Fruit fly (Drosophila melanogaster) whole organism, prepupa: Measurements from ENCODE around the gene Swip-1.
A peak's percentile ranks its signal among the peaks of the same experiment; 100 is the strongest.

Source experiments
- Blimp-1 ChIP-seq: fragments of 200-800 bp; sonication (Bioruptor generic); optimal IDR thresholded peaks from 3 replicates; lab custom pipeline; 2017; ENCODE audit warnings: missing biosample characterization, missing genetic modification characterization, mild to moderate bottlenecking, moderate library complexity, missing genetic modification reagents
- CG10631 ChIP-seq: fragments of 200-800 bp; sonication (Bioruptor generic); optimal IDR thresholded peaks from 2 replicates; lab custom pipeline; 2016; ENCODE audit warnings: missing biosample characterization, missing genetic modification characterization
- CG11762 ChIP-seq: fragments of 200-800 bp; sonication (Bioruptor generic); optimal IDR thresholded peaks from 3 replicates; lab custom pipeline; 2016; ENCODE audit warnings: missing biosample characterization, missing genetic modification characterization; ENCODE audit not compliant: insufficient read depth
- CG11902 ChIP-seq: fragments of 200-800 bp; sonication (Bioruptor generic); optimal IDR thresholded peaks from 3 replicates; lab custom pipeline; 2016; ENCODE audit warnings: missing biosample characterization, missing genetic modification characterization
- CG15336 ChIP-seq: fragments of 200-800 bp; sonication (Bioruptor generic); IDR thresholded peaks from 2 replicates; pipeline ENCODE4 v1.3.6; 2022; ENCODE audit warnings: missing biosample characterization, missing genetic modification characterization
- CG3032 ChIP-seq: fragments of 200-800 bp; optimal IDR thresholded peaks from 2 replicates; lab custom pipeline; 2019; ENCODE audit warnings: missing biosample characterization, mild to moderate bottlenecking, missing genetic modification characterization, moderate library complexity
- CG31627 ChIP-seq: fragments of 200-800 bp; sonication (Bioruptor generic); optimal IDR thresholded peaks from 3 replicates; lab custom pipeline; 2016; ENCODE audit warnings: missing biosample characterization, missing genetic modification characterization
- CG34406 ChIP-seq: fragments of 200-800 bp; sonication (Bioruptor generic); optimal IDR thresholded peaks from 3 replicates; lab custom pipeline; 2016; ENCODE audit warnings: missing biosample characterization, missing genetic modification characterization
- CG6163 ChIP-seq: fragments of 200-800 bp; sonication (Bioruptor generic); IDR thresholded peaks from 3 replicates; pipeline ENCODE4 v1.3.6; 2022; ENCODE audit warnings: missing biosample characterization, missing genetic modification characterization
- CG6276 ChIP-seq: fragments of 200-800 bp; sonication (Bioruptor generic); optimal IDR thresholded peaks from 2 replicates; lab custom pipeline; 2017; ENCODE audit warnings: missing biosample characterization, mild to moderate bottlenecking, missing genetic modification characterization
- CG6854 ChIP-seq: fragments of 200-800 bp; sonication (Bioruptor generic); optimal IDR thresholded peaks from 2 replicates; lab custom pipeline; 2017; ENCODE audit warnings: missing biosample characterization, mild to moderate bottlenecking, missing genetic modification characterization
- CG7368 ChIP-seq: fragments of 200-800 bp; sonication (Bioruptor generic); optimal IDR thresholded peaks from 3 replicates; lab custom pipeline; 2016; ENCODE audit warnings: missing biosample characterization, missing genetic modification characterization
- CG8632 ChIP-seq: fragments of 200-800 bp; sonication (Bioruptor generic); optimal IDR thresholded peaks from 3 replicates; lab custom pipeline; 2016; ENCODE audit warnings: missing biosample characterization, missing genetic modification characterization
- Eip75B ChIP-seq: fragments of 200-800 bp; sonication (Bioruptor generic); optimal IDR thresholded peaks from 3 replicates; lab custom pipeline; 2016; ENCODE audit warnings: missing biosample characterization, missing genetic modification characterization
- Eip78C ChIP-seq: fragments of 200-800 bp; sonication (Bioruptor generic); peaks from one replicate; lab custom pipeline; 2016; ENCODE audit warnings: missing biosample characterization, missing genetic modification characterization
- Eip93F ChIP-seq: fragments of 200-800 bp; sonication (Bioruptor generic); optimal IDR thresholded peaks from 2 replicates; lab custom pipeline; 2016; ENCODE audit warnings: missing biosample characterization, mild to moderate bottlenecking, missing genetic modification characterization
- Ets96B ChIP-seq: fragments of 200-800 bp; optimal IDR thresholded peaks from 2 replicates; lab custom pipeline; 2019; ENCODE audit warnings: missing biosample characterization, mild to moderate bottlenecking, missing genetic modification characterization, moderate library complexity
- Hr39 ChIP-seq: fragments of 200-800 bp; sonication (Bioruptor generic); optimal IDR thresholded peaks from 2 replicates; lab custom pipeline; 2016; ENCODE audit warnings: missing biosample characterization, missing genetic modification characterization
- Hr4 ChIP-seq: fragments of 200-800 bp; sonication (Bioruptor generic); optimal IDR thresholded peaks from 3 replicates; lab custom pipeline; 2016; ENCODE audit warnings: missing biosample characterization, missing genetic modification characterization
- Lpt ChIP-seq: fragments of 200-800 bp; sonication (Bioruptor generic); optimal IDR thresholded peaks from 3 replicates; lab custom pipeline; 2016; ENCODE audit warnings: missing biosample characterization, missing genetic modification characterization
- Met ChIP-seq: fragments of 200-800 bp; sonication (Bioruptor generic); optimal IDR thresholded peaks from 3 replicates; lab custom pipeline; 2016; ENCODE audit warnings: missing biosample characterization, missing genetic modification characterization
- Sox14 ChIP-seq: fragments of 200-800 bp; sonication (Bioruptor generic); optimal IDR thresholded peaks from 3 replicates; lab custom pipeline; 2016; ENCODE audit warnings: missing biosample characterization, missing genetic modification characterization
- Sox15 ChIP-seq: fragments of 200-800 bp; sonication (Bioruptor generic); optimal IDR thresholded peaks from 3 replicates; lab custom pipeline; 2016; ENCODE audit warnings: missing biosample characterization, missing genetic modification characterization
- achi ChIP-seq: fragments of 200-800 bp; sonication (Bioruptor generic); optimal IDR thresholded peaks from 3 replicates; lab custom pipeline; 2016; ENCODE audit warnings: missing biosample characterization, missing genetic modification characterization
- acj6 ChIP-seq: fragments of 200-800 bp; sonication (Bioruptor generic); optimal IDR thresholded peaks from 3 replicates; lab custom pipeline; 2016; ENCODE audit warnings: missing biosample characterization, missing genetic modification characterization
- dsx ChIP-seq: fragments of 200-800 bp; optimal IDR thresholded peaks from 3 replicates; lab custom pipeline; 2019; ENCODE audit warnings: missing biosample characterization, mild to moderate bottlenecking, missing genetic modification characterization, moderate library complexity; ENCODE audit not compliant: poor library complexity, severe bottlenecking
- eg ChIP-seq: fragments of 200-800 bp; sonication (Bioruptor generic); IDR thresholded peaks from 3 replicates; pipeline ENCODE4 v1.3.6; 2022; ENCODE audit warnings: missing biosample characterization, missing genetic modification characterization
- fkh ChIP-seq: fragments of 200-800 bp; sonication (Bioruptor generic); optimal IDR thresholded peaks from 3 replicates; lab custom pipeline; 2017; ENCODE audit warnings: missing biosample characterization, mild to moderate bottlenecking, missing genetic modification characterization, moderate library complexity
- lz ChIP-seq: fragments of 200-800 bp; sonication (Bioruptor generic); optimal IDR thresholded peaks from 3 replicates; lab custom pipeline; 2016; ENCODE audit warnings: missing biosample characterization, missing genetic modification characterization
- net ChIP-seq: fragments of 200-800 bp; sonication (Bioruptor generic); optimal IDR thresholded peaks from 3 replicates; lab custom pipeline; 2016; ENCODE audit warnings: missing biosample characterization, missing genetic modification characterization
- pdm3 ChIP-seq: fragments of 200-800 bp; sonication (Bioruptor generic); optimal IDR thresholded peaks from 3 replicates; lab custom pipeline; 2016; ENCODE audit warnings: missing biosample characterization, missing genetic modification characterization
- salr ChIP-seq, 2 experiments: fragments of 200-800 bp; sonication (Bioruptor generic); optimal IDR thresholded peaks; 3 replicates each; lab custom pipeline; 2016 to 2018; ENCODE audit warnings: missing biosample characterization in 2 of 2, missing genetic modification characterization in 2 of 2, mild to moderate bottlenecking in 1 of 2
- spab ChIP-seq: fragments of 200-800 bp; sonication (Bioruptor generic); optimal IDR thresholded peaks from 2 replicates; lab custom pipeline; 2017; ENCODE audit warnings: missing biosample characterization, mild to moderate bottlenecking, missing genetic modification characterization, missing genetic modification reagents
- vri ChIP-seq: fragments of 200-800 bp; sonication (Bioruptor generic); optimal IDR thresholded peaks from 3 replicates; lab custom pipeline; 2016; ENCODE audit warnings: missing biosample characterization, mild to moderate bottlenecking, missing genetic modification characterization

Swip-1 gene

DNA sequence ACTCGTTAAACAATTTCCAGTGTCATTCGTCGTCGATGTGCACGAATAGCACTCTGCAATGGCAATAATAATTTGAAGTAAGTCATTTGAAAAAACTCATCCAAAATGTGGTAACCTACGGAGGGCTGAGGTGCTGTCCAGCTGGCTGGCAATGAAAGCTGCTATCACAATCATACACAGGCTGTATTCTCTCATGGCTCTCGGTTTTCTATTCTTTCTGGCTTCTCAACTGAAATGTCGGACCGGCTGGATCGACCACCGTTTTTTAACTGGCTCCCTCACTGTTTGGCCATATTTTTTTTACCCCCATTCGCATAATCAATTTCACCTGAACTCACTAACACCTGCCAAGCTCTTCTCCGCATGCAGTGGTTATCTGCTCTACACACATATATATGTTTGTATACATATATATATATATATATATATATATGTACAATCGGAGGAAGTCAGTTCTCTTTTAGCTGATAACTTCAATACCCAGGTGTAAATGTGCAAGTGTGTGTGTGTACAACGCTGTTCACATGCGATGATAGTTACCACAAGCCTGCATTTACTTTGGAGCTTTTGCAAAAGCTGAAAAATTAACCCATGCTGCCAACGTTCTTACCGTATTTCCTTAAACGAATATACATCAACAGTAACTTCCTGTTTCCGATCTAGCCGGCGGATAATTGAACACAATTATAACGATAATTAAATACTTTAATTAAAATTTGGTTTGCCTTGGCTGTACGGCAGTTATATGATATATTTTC, 8.8 kb upstream of the Swip-1 start, which contains the start of gene CG10650:
Gene CG10650 (minus strand): TSS at position 275 of the 758 bp plus-strand sequence.
- TF ChIP-seq Eip93F (GFP tag; lab: Kevin White, UChicago) (no peak), Eip75B (GFP tag; lab: Kevin White, UChicago) (no peak), salr (GFP tag; optimal IDR thresholded peaks at IDR 0.05; lab: Kevin White, UChicago) (no peak), Sox14 (GFP tag; lab: Kevin White, UChicago) (no peak), fkh (no peak), Eip78C (GFP tag; lab: Kevin White, UChicago) (peak; percentile 9), vri (peak; percentile 78), CG6854 (GFP tag; lab: Kevin White, UChicago) (no peak), CG15336 (no peak), pdm3 (GFP tag; lab: Kevin White, UChicago) (no peak), Hr39 (GFP tag; lab: Kevin White, UChicago) (no peak), acj6 (GFP tag; lab: Kevin White, UChicago) (no peak), Sox15 (GFP tag; lab: Kevin White, UChicago) (no peak)

- TF ChIP-seq CG10631 (GFP tag; lab: Kevin White, UChicago) (no peak), CG7368 (GFP tag; lab: Kevin White, UChicago) (no peak), Hr39 (GFP tag; lab: Kevin White, UChicago) (no peak), Sox14 (GFP tag; lab: Kevin White, UChicago) (no peak), Lpt (GFP tag; lab: Kevin White, UChicago) (no peak), CG31627 (GFP tag; lab: Kevin White, UChicago) (no peak), Sox15 (GFP tag; lab: Kevin White, UChicago) (no peak)
- TF ChIP-seq, all 60 proteins: peak for 0
Measured at dm6 chr2L:18992196-18992595, 5.1 kb upstream of the Swip-1 start, which contains the start of gene CG46465. Gene CG46465 (plus strand): TSS chr2L:18992496.

- TF ChIP-seq Eip93F (GFP tag; lab: Kevin White, UChicago): no peak
- TF ChIP-seq pdm3 (GFP tag; lab: Kevin White, UChicago): no peak
- no peak for TF ChIP-seq acj6 (GFP tag; lab: Kevin White, UChicago)
- TF ChIP-seq net (GFP tag; lab: Kevin White, UChicago): no peak
- TF ChIP-seq CG3032: no peak
- no peak for TF ChIP-seq CG6276 (GFP tag; lab: Kevin White, UChicago)
- TF ChIP-seq CG6854 (GFP tag; lab: Kevin White, UChicago): no peak
- no peak for TF ChIP-seq lz
- TF ChIP-seq CG11902: no peak
- TF ChIP-seq CG15336: no peak
- TF ChIP-seq vri: no peak
- TF ChIP-seq CG11762: no peak
- no peak for TF ChIP-seq Eip78C (GFP tag; lab: Kevin White, UChicago)
- TF ChIP-seq Blimp-1 (GFP tag; lab: Kevin White, UChicago): no peak
Measured at dm6 chr2L:18990720-18991119, 3.6 kb upstream of the Swip-1 start, which contains the start of gene CG15169. Gene CG15169 (plus strand): TSS chr2L:18991020.

DNA sequence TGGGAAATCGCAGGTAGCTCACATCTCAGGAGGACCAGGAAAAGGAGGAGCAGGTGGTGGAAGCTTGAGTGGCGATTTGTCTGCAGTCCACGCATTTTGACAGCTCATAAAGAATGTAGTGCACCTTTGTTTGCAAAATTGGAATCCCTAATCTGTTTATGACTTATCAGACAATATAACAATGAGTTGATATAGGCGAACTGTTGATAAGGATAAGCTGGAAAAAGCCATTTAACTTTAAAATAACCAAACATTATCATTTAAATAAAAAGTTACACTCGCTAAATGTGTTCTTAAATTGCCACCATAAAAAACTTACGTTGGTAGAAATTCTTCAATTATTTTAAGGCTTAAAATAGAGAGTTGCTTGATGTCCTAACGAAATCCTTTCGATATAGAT, 3.1 kb upstream of the Swip-1 start, which contains the start of gene CG15170:
Gene CG15170 (minus strand): TSS at position 101 of the 400 bp plus-strand sequence.
- TF ChIP-seq Hr39 (GFP tag; lab: Kevin White, UChicago) (no peak), spab (GFP tag; lab: Kevin White, UChicago) (no peak), Hr4 (GFP tag; lab: Kevin White, UChicago) (no peak), CG8632 (no peak), CG6163 (GFP tag; lab: Robert Waterston, UW) (no peak), Ets96B (no peak)

- no peak for TF ChIP-seq Eip75B (GFP tag; lab: Kevin White, UChicago)
- no peak for TF ChIP-seq dsx (GFP tag; lab: Kevin White, UChicago)
- no peak for TF ChIP-seq CG34406 (GFP tag; lab: Kevin White, UChicago)
- no peak for TF ChIP-seq eg (GFP tag; lab: Robert Waterston, UW)
- TF ChIP-seq Met: no peak
- no peak for TF ChIP-seq achi (GFP tag; lab: Kevin White, UChicago)
- TF ChIP-seq, all 60 proteins: peak for 0
Measured at dm6 chr2L:18986125-18986498, 968 bp downstream of the Swip-1 start.
